Worm (Caenorhabditis elegans) whole organism, late embryonic: ENCODE data around the gene ppgn-1.

Experiments used
- C08G9.2 ChIP-seq: sonication (generic microtip); optimal IDR thresholded peaks from 2 replicates; lab custom pipeline; 2016; ENCODE audit warnings: mild to moderate bottlenecking, missing genetic modification characterization, moderate library complexity, missing compliant biosample characterization
- C38D4.7 ChIP-seq: fragments of 200-800 bp; sonication (Bioruptor generic); optimal IDR thresholded peaks from 2 replicates; lab custom pipeline; 2018; ENCODE audit warnings: mild to moderate bottlenecking, missing genetic modification characterization, moderate library complexity, missing compliant biosample characterization
- F13H6.1 ChIP-seq: sonication (generic microtip); optimal IDR thresholded peaks from 2 replicates; lab custom pipeline; 2016; ENCODE audit warnings: missing genetic modification characterization, missing compliant biosample characterization
- K02D7.2 ChIP-seq: sonication (generic microtip); optimal IDR thresholded peaks from 2 replicates; lab custom pipeline; 2017; ENCODE audit warnings: mild to moderate bottlenecking, missing genetic modification characterization, missing compliant biosample characterization
- ahr-1 ChIP-seq: sonication (generic microtip); optimal IDR thresholded peaks from 2 replicates; lab custom pipeline; 2016; ENCODE audit warnings: missing genetic modification characterization, missing compliant biosample characterization
- ama-1 ChIP-seq: fragments of 150-350 bp; optimal IDR thresholded peaks from 2 replicates; lab custom pipeline; 2014
- ceh-18 ChIP-seq: sonication (generic microtip); optimal IDR thresholded peaks from 2 replicates; lab custom pipeline; 2016; ENCODE audit warnings: missing genetic modification characterization, missing compliant biosample characterization
- ceh-2 ChIP-seq: sonication (generic microtip); optimal IDR thresholded peaks from 2 replicates; lab custom pipeline; 2016; ENCODE audit warnings: missing genotype, missing genetic modification characterization, missing compliant biosample characterization
- ceh-24 ChIP-seq: sonication (generic microtip); optimal IDR thresholded peaks from 2 replicates; lab custom pipeline; 2016; ENCODE audit warnings: mild to moderate bottlenecking, missing genetic modification characterization, missing compliant biosample characterization
- ceh-34 ChIP-seq: sonication (generic microtip); optimal IDR thresholded peaks from 2 replicates; lab custom pipeline; 2016; ENCODE audit warnings: mild to moderate bottlenecking, missing genetic modification characterization, missing compliant biosample characterization
- ceh-45 ChIP-seq: fragments of 200-800 bp; sonication (Bioruptor generic); IDR thresholded peaks from 2 replicates; pipeline ENCODE4 v1.3.6; 2022; ENCODE audit warnings: missing genetic modification reagents, missing genetic modification characterization, missing compliant biosample characterization
- ceh-48 ChIP-seq: sonication (generic microtip); optimal IDR thresholded peaks from 2 replicates; lab custom pipeline; 2016; ENCODE audit warnings: missing genetic modification characterization, inconsistent platforms, missing compliant biosample characterization
- ceh-6 ChIP-seq: fragments of 200-800 bp; sonication (Bioruptor generic); optimal IDR thresholded peaks from 2 replicates; lab custom pipeline; 2018; ENCODE audit warnings: mild to moderate bottlenecking, missing genetic modification characterization, missing compliant biosample characterization
- elt-4 ChIP-seq: sonication (generic microtip); optimal IDR thresholded peaks from 2 replicates; lab custom pipeline; 2016; ENCODE audit warnings: missing genetic modification characterization, missing compliant biosample characterization
- fax-1 ChIP-seq: sonication (generic microtip); optimal IDR thresholded peaks from 2 replicates; lab custom pipeline; 2016; ENCODE audit warnings: missing genotype, missing genetic modification characterization, missing compliant biosample characterization
- fkh-10 ChIP-seq: fragments of 150-350 bp; optimal IDR thresholded peaks from 2 replicates; lab custom pipeline; 2014; ENCODE audit warnings: missing biosample characterization, missing genetic modification reagents, missing genetic modification characterization
- fkh-6 ChIP-seq: sonication (generic microtip); optimal IDR thresholded peaks from 2 replicates; lab custom pipeline; 2016; ENCODE audit warnings: missing genetic modification characterization, missing compliant biosample characterization
- gmeb-2 ChIP-seq: sonication (generic microtip); optimal IDR thresholded peaks from 2 replicates; lab custom pipeline; 2016; ENCODE audit warnings: missing genetic modification characterization, inconsistent platforms, missing compliant biosample characterization
- hlh-13 ChIP-seq: fragments of 200-800 bp; sonication (Bioruptor generic); optimal IDR thresholded peaks from 2 replicates; lab custom pipeline; 2018; ENCODE audit warnings: mild to moderate bottlenecking, missing genetic modification characterization, missing compliant biosample characterization
- hlh-15 ChIP-seq: sonication (generic microtip); optimal IDR thresholded peaks from 2 replicates; lab custom pipeline; 2016; ENCODE audit warnings: missing genetic modification characterization, missing compliant biosample characterization
- hlh-6 ChIP-seq: sonication (generic microtip); optimal IDR thresholded peaks from 2 replicates; lab custom pipeline; 2016; ENCODE audit warnings: missing genotype, missing genetic modification characterization, missing compliant biosample characterization
- lim-6 ChIP-seq: sonication (generic microtip); optimal IDR thresholded peaks from 2 replicates; lab custom pipeline; 2016; ENCODE audit warnings: missing genetic modification characterization, missing compliant biosample characterization
- mec-3 ChIP-seq: sonication (generic microtip); optimal IDR thresholded peaks from 2 replicates; lab custom pipeline; 2016; ENCODE audit warnings: borderline replicate concordance, missing genetic modification characterization, missing compliant biosample characterization
- nfya-1 ChIP-seq: sonication (generic microtip); optimal IDR thresholded peaks from 2 replicates; lab custom pipeline; 2017; ENCODE audit warnings: missing genetic modification characterization, mild to moderate bottlenecking, missing compliant biosample characterization, antibody characterized with exemption, moderate library complexity
- nhr-232 ChIP-seq: sonication (generic microtip); optimal IDR thresholded peaks from 2 replicates; lab custom pipeline; 2016; ENCODE audit warnings: missing genetic modification characterization, missing compliant biosample characterization
- odd-2 ChIP-seq: sonication (generic microtip); optimal IDR thresholded peaks from 2 replicates; lab custom pipeline; 2017; ENCODE audit warnings: antibody characterized with exemption, mild to moderate bottlenecking, missing genetic modification characterization, missing compliant biosample characterization
- pag-3 ChIP-seq: sonication (generic microtip); optimal IDR thresholded peaks from 2 replicates; lab custom pipeline; 2016; ENCODE audit warnings: missing compliant biosample characterization, missing genetic modification characterization, borderline replicate concordance
- pha-4 ChIP-seq: fragments of 150-350 bp; optimal IDR thresholded peaks from 2 replicates; lab custom pipeline; 2018; ENCODE audit warnings: missing biosample characterization, missing genetic modification reagents, missing genetic modification characterization
- pros-1 ChIP-seq: fragments of 150-350 bp; optimal IDR thresholded peaks from 2 replicates; lab custom pipeline; 2014; ENCODE audit warnings: missing biosample characterization, missing genetic modification reagents, missing genetic modification characterization
- ref-2 ChIP-seq: sonication (generic microtip); optimal IDR thresholded peaks from 2 replicates; lab custom pipeline; 2016; ENCODE audit warnings: missing genetic modification characterization, missing compliant biosample characterization
- rnt-1 ChIP-seq: sonication (generic microtip); optimal IDR thresholded peaks from 2 replicates; lab custom pipeline; 2016; ENCODE audit warnings: missing genetic modification characterization, missing compliant biosample characterization
- sox-2 ChIP-seq: fragments of 200-800 bp; sonication (Bioruptor generic); IDR thresholded peaks from 2 replicates; pipeline ENCODE4 v1.3.6; 2022; ENCODE audit warnings: missing genetic modification reagents, missing genetic modification characterization, missing compliant biosample characterization
- sox-4 ChIP-seq: sonication (generic microtip); optimal IDR thresholded peaks from 2 replicates; lab custom pipeline; 2017; ENCODE audit warnings: mild to moderate bottlenecking, missing genetic modification characterization, inconsistent platforms, missing compliant biosample characterization
- tbx-7 ChIP-seq: sonication (generic microtip); optimal IDR thresholded peaks from 2 replicates; lab custom pipeline; 2016; ENCODE audit warnings: missing genotype, missing genetic modification characterization, missing compliant biosample characterization
- ttx-3 ChIP-seq: sonication (generic microtip); optimal IDR thresholded peaks from 2 replicates; lab custom pipeline; 2016; ENCODE audit warnings: missing genetic modification reagents, missing genetic modification characterization, missing compliant biosample characterization
- unc-3 ChIP-seq, 2 experiments: fragments of 200-800 bp in 1 of 2; sonication (Bioruptor generic) in 1 of 2; sonication (generic microtip) in 1 of 2; conservative IDR thresholded peaks in 1 of 2; optimal IDR thresholded peaks in 1 of 2; 2 replicates each; pipeline versions ENCODE4 v1.3.6 to Lab custom; 2016 to 2022; ENCODE audit warnings: missing compliant biosample characterization in 2 of 2, missing genetic modification characterization in 2 of 2, missing genetic modification reagents in 1 of 2
- unc-42 ChIP-seq: sonication (generic microtip); optimal IDR thresholded peaks from 2 replicates; lab custom pipeline; 2016; ENCODE audit warnings: missing genotype, missing genetic modification characterization, missing compliant biosample characterization
- unc-55 ChIP-seq: sonication (generic microtip); optimal IDR thresholded peaks from 2 replicates; lab custom pipeline; 2017; ENCODE audit warnings: missing biosample characterization, missing genetic modification reagents, missing genetic modification characterization
- unc-86 ChIP-seq: sonication (generic microtip); optimal IDR thresholded peaks from 2 replicates; lab custom pipeline; 2016; ENCODE audit warnings: missing genetic modification characterization, missing compliant biosample characterization

ppgn-1 gene

ce11 chrIV:2306447-2306846 is 42.3 kb downstream of the ppgn-1 start, which contains the start of gene mksr-2:
TSS of gene mksr-2 (minus strand) at chrIV:2306547.
- no peak for TF ChIP-seq sox-4 (tag; lab: Kevin White, UChicago)
- TF ChIP-seq, all 69 proteins: peak for 0

- no peak for TF ChIP-seq gmeb-2 (tag; lab: Kevin White, UChicago)
- no peak for TF ChIP-seq rnt-1 (tag; lab: Kevin White, UChicago)
- TF ChIP-seq mec-3, result no peak
- no peak for TF ChIP-seq ceh-6 (GFP tag; lab: Kevin White, UChicago)
- no peak for TF ChIP-seq sox-2
- TF ChIP-seq ceh-24 (tag; lab: Kevin White, UChicago), result no peak
- TF ChIP-seq pros-1 (tag; lab: Kevin White, UChicago), result no peak
- no peak for TF ChIP-seq nhr-232 (tag; lab: Kevin White, UChicago)
These were observed 48.5 kb downstream of the ppgn-1 start, which contains the start of gene lin-1 for ce11 chrIV:2300186-2300585. TSS of gene lin-1 (minus strand) at chrIV:2300286.

ce11 chrIV:2298388-2298787 is 50.3 kb downstream of the ppgn-1 start:
- TF ChIP-seq ahr-1 (tag; lab: Kevin White, UChicago) (no peak), ceh-24 (tag; lab: Kevin White, UChicago) (no peak), ceh-45 (GFP tag; lab: Robert Waterston, UW) (no peak), C08G9.2 (no peak), K02D7.2 (tag; lab: Kevin White, UChicago) (no peak), lim-6 (tag; lab: Kevin White, UChicago) (no peak), unc-86 (tag; lab: Kevin White, UChicago) (no peak), hlh-13 (GFP tag; lab: Kevin White, UChicago) (no peak), ref-2 (tag; lab: Kevin White, UChicago) (no peak), nhr-232 (tag; lab: Kevin White, UChicago) (no peak), unc-42 (tag; lab: Kevin White, UChicago) (no peak), tbx-7 (tag; lab: Kevin White, UChicago) (no peak), sox-4 (tag; lab: Kevin White, UChicago) (no peak)

- TF ChIP-seq fkh-10 (GFP tag; lab: Kevin White, UChicago) (no peak), unc-55 (GFP tag; lab: Kevin White, UChicago) (peak; percentile 61), ama-1 (lab: Kevin White, UChicago) (no peak), ceh-48 (no peak), hlh-15 (tag; lab: Kevin White, UChicago) (no peak), ahr-1 (tag; lab: Kevin White, UChicago) (no peak), nfya-1 (no peak), fkh-6 (tag; lab: Kevin White, UChicago) (no peak)
These were observed 52.1 kb downstream of the ppgn-1 start for ce11 chrIV:2296639-2297038.

- no peak for TF ChIP-seq pha-4 (tag; lab: Kevin White, UChicago)
- TF ChIP-seq ceh-2, result no peak
- no peak for TF ChIP-seq pros-1 (tag; lab: Kevin White, UChicago)
- no peak for TF ChIP-seq odd-2 (tag; lab: Kevin White, UChicago)
- no peak for TF ChIP-seq unc-3 (GFP tag; conservative IDR thresholded peaks at IDR 0.05; lab: Robert Waterston, UW)
- TF ChIP-seq unc-3 (tag; optimal IDR thresholded peaks at IDR 0.05; lab: Kevin White, UChicago), result no peak
- TF ChIP-seq ceh-6 (GFP tag; lab: Kevin White, UChicago), result no peak
- no peak for TF ChIP-seq ceh-18 (tag; lab: Kevin White, UChicago)
- TF ChIP-seq ttx-3 (tag; lab: Kevin White, UChicago), result no peak
- TF ChIP-seq elt-4 (tag; lab: Kevin White, UChicago), result no peak
- TF ChIP-seq fax-1 (tag; lab: Kevin White, UChicago), result no peak
- TF ChIP-seq ceh-34, result no peak
- no peak for TF ChIP-seq unc-42 (tag; lab: Kevin White, UChicago)
- no peak for TF ChIP-seq F13H6.1 (tag; lab: Kevin White, UChicago)
- no peak for TF ChIP-seq hlh-6 (tag; lab: Kevin White, UChicago)
- no peak for TF ChIP-seq lim-6 (tag; lab: Kevin White, UChicago)
- no peak for TF ChIP-seq pag-3 (tag; lab: Kevin White, UChicago)
- no peak for TF ChIP-seq ceh-24 (tag; lab: Kevin White, UChicago)
- TF ChIP-seq C38D4.7, result no peak
These were observed 56.6 kb downstream of the ppgn-1 start for ce11 chrIV:2292119-2292518.
